Worm (Caenorhabditis elegans) whole organism, mixed stage, embryonic: ENCODE results near the gene T02G5.7.

Source experiments
- M03D4.4 ChIP-seq: sonication (generic microtip); optimal IDR thresholded peaks from 2 replicates; lab custom pipeline; 2017; ENCODE audit warnings: mild to moderate bottlenecking, missing genetic modification characterization, missing compliant biosample characterization
- bed-3 ChIP-seq: fragments of 200-800 bp; sonication (Bioruptor generic); optimal IDR thresholded peaks from 3 replicates; lab custom pipeline; 2018; ENCODE audit warnings: mild to moderate bottlenecking, missing genetic modification characterization, moderate library complexity, missing compliant biosample characterization
- blmp-1 ChIP-seq: fragments of 150-350 bp; optimal IDR thresholded peaks from 2 replicates; lab custom pipeline; 2014; ENCODE audit warnings: missing biosample characterization, missing genetic modification characterization
- ceh-83 ChIP-seq: fragments of 200-800 bp; sonication (Bioruptor generic); optimal IDR thresholded peaks from 2 replicates; lab custom pipeline; 2018; ENCODE audit warnings: mild to moderate bottlenecking, missing genetic modification characterization, missing compliant biosample characterization
- ces-1 ChIP-seq: fragments of 150-350 bp; optimal IDR thresholded peaks from 2 replicates; lab custom pipeline; 2014; ENCODE audit warnings: missing biosample characterization, missing genetic modification reagents, missing genetic modification characterization
- cnd-1 ChIP-seq: fragments of 200-800 bp; sonication (Bioruptor generic); optimal IDR thresholded peaks from 2 replicates; lab custom pipeline; 2018; ENCODE audit warnings: mild to moderate bottlenecking, missing genetic modification characterization, missing compliant biosample characterization
- drap-1 ChIP-seq: fragments of 200-800 bp; sonication (Bioruptor generic); optimal IDR thresholded peaks from 3 replicates; lab custom pipeline; 2018; ENCODE audit warnings: mild to moderate bottlenecking, missing genetic modification characterization, missing compliant biosample characterization
- elt-3 ChIP-seq: fragments of 150-350 bp; optimal IDR thresholded peaks from 2 replicates; lab custom pipeline; 2014; ENCODE audit warnings: missing biosample characterization, missing genetic modification characterization
- flh-1 ChIP-seq: fragments of 200-800 bp; sonication (Bioruptor generic); optimal IDR thresholded peaks from 2 replicates; lab custom pipeline; 2018; ENCODE audit warnings: mild to moderate bottlenecking, missing genetic modification characterization, moderate library complexity, missing compliant biosample characterization
- hlh-1 ChIP-seq: fragments of 150-350 bp; optimal IDR thresholded peaks from 2 replicates; lab custom pipeline; 2014; ENCODE audit warnings: missing biosample characterization, missing genetic modification reagents, missing genetic modification characterization
- lin-13 ChIP-seq: fragments of 150-350 bp; optimal IDR thresholded peaks from 2 replicates; lab custom pipeline; 2014; ENCODE audit warnings: missing biosample characterization, missing genetic modification characterization
- lin-32 ChIP-seq: fragments of 200-800 bp; sonication (Bioruptor generic); optimal IDR thresholded peaks from 2 replicates; lab custom pipeline; 2018; ENCODE audit warnings: mild to moderate bottlenecking, missing genetic modification characterization, missing compliant biosample characterization
- lsy-2 ChIP-seq: fragments of 150-350 bp; optimal IDR thresholded peaks from 2 replicates; lab custom pipeline; 2014; ENCODE audit warnings: missing biosample characterization, missing genetic modification characterization
- mls-2 ChIP-seq: sonication (generic microtip); optimal IDR thresholded peaks from 2 replicates; lab custom pipeline; 2016; ENCODE audit warnings: mild to moderate bottlenecking, missing genetic modification characterization, moderate library complexity, missing compliant biosample characterization
- nhr-12 ChIP-seq: fragments of 150-350 bp; optimal IDR thresholded peaks from 2 replicates; lab custom pipeline; 2014; ENCODE audit warnings: missing biosample characterization, missing genetic modification characterization
- nhr-2 ChIP-seq: fragments of 150-350 bp; optimal IDR thresholded peaks from 2 replicates; lab custom pipeline; 2014; ENCODE audit warnings: missing biosample characterization, missing genetic modification characterization
- nhr-28 ChIP-seq: fragments of 150-350 bp; optimal IDR thresholded peaks from 2 replicates; lab custom pipeline; 2014; ENCODE audit warnings: missing biosample characterization, missing genetic modification characterization
- nhr-76 ChIP-seq: sonication (generic microtip); optimal IDR thresholded peaks from 2 replicates; lab custom pipeline; 2017; ENCODE audit warnings: missing biosample characterization, missing genetic modification characterization
- pha-4 ChIP-seq: fragments of 150-350 bp; optimal IDR thresholded peaks from 2 replicates; lab custom pipeline; 2018; ENCODE audit warnings: missing biosample characterization, missing genetic modification reagents, missing genetic modification characterization
- sem-2 ChIP-seq: fragments of 200-800 bp; sonication (Bioruptor generic); optimal IDR thresholded peaks from 2 replicates; lab custom pipeline; 2018; ENCODE audit warnings: mild to moderate bottlenecking, missing genetic modification characterization, missing compliant biosample characterization
- snpc-4 ChIP-seq: fragments of 150-350 bp; optimal IDR thresholded peaks from 2 replicates; lab custom pipeline; 2014; ENCODE audit warnings: missing biosample characterization, missing genetic modification characterization
- tbx-8 ChIP-seq: fragments of 200-800 bp; sonication (Bioruptor generic); optimal IDR thresholded peaks from 2 replicates; lab custom pipeline; 2018; ENCODE audit warnings: mild to moderate bottlenecking, missing genetic modification characterization, moderate library complexity, missing compliant biosample characterization
- unc-120 ChIP-seq: sonication (generic microtip); optimal IDR thresholded peaks from 2 replicates; lab custom pipeline; 2017; ENCODE audit warnings: missing genetic modification characterization, missing compliant biosample characterization; ENCODE audit not compliant: poor library complexity, severe bottlenecking
- unc-39 ChIP-seq: fragments of 150-350 bp; optimal IDR thresholded peaks from 2 replicates; lab custom pipeline; 2014; ENCODE audit warnings: missing biosample characterization, missing genetic modification characterization
- unc-62 ChIP-seq: fragments of 150-350 bp; optimal IDR thresholded peaks from 2 replicates; lab custom pipeline; 2014; ENCODE audit warnings: missing biosample characterization, missing genetic modification reagents, missing genetic modification characterization
- zip-8 ChIP-seq: fragments of 150-350 bp; optimal IDR thresholded peaks from 2 replicates; lab custom pipeline; 2014; ENCODE audit warnings: missing biosample characterization, missing genetic modification characterization
- ztf-11 ChIP-seq: fragments of 150-350 bp; optimal IDR thresholded peaks from 2 replicates; lab custom pipeline; 2014; ENCODE audit warnings: missing biosample characterization, missing genetic modification characterization

T02G5.7 gene

DNA sequence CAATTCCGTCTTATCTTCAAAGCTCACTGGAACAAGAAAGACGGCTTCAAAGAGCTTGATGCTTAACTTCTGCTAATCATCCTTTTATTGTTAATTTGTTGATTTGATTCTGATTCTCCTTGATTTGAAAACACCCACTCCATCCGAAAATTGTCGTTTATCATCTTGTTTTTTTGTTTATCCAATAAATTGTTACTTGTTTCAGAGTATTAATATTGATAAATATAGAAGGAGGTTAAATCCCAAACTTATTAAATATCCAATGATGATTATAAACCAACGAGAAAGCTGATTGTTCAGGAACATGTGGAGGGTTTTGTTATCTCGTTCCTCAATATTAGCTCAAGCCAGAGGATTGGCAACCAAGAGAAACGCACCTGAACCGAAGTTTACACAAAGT, 37.4 kb downstream of the T02G5.7 start, which contains the start of gene F10E7.6:
Gene F10E7.6, plus strand, starts transcription at position 301 of the 400 bp plus-strand sequence.
- TF ChIP-seq unc-120 (tag; lab: Kevin White, UChicago) (no peak), flh-1 (GFP tag; lab: Kevin White, UChicago) (no peak), lin-32 (GFP tag; lab: Kevin White, UChicago) (no peak), pha-4 (tag; lab: Kevin White, UChicago) (no peak), mls-2 (tag; lab: Kevin White, UChicago) (no peak), zip-8 (no peak), bed-3 (GFP tag; lab: Kevin White, UChicago) (no peak), tbx-8 (GFP tag; lab: Kevin White, UChicago) (no peak), elt-3 (tag; lab: Kevin White, UChicago) (no peak), nhr-28 (tag; lab: Kevin White, UChicago) (no peak), ces-1 (no peak)

ce11 chrII:7115638-7116037, 40.2 kb downstream of the T02G5.7 start, which contains the start of gene cutl-5:
Gene cutl-5, minus strand, starts transcription at chrII:7115906.
- TF ChIP-seq nhr-12 (tag; lab: Kevin White, UChicago) (no peak), lin-13 (no peak), pha-4 (tag; lab: Kevin White, UChicago) (no peak), drap-1 (GFP tag; lab: Kevin White, UChicago) (no peak), unc-120 (tag; lab: Kevin White, UChicago) (no peak), nhr-76 (no peak), tbx-8 (GFP tag; lab: Kevin White, UChicago) (no peak), unc-62 (GFP tag; lab: Kevin White, UChicago) (no peak), lsy-2 (tag; lab: Kevin White, UChicago) (no peak), lin-32 (GFP tag; lab: Kevin White, UChicago) (no peak), ztf-11 (tag; lab: Kevin White, UChicago) (no peak)

- no peak for TF ChIP-seq sem-2 (GFP tag; lab: Kevin White, UChicago)
- peak; percentile 73 for TF ChIP-seq hlh-1
- TF ChIP-seq elt-3 (tag; lab: Kevin White, UChicago): no peak
- peak; percentile 54 for TF ChIP-seq unc-62 (GFP tag; lab: Kevin White, UChicago)
- TF ChIP-seq snpc-4: no peak
- no peak for TF ChIP-seq nhr-12 (tag; lab: Kevin White, UChicago)
- TF ChIP-seq unc-120 (tag; lab: Kevin White, UChicago): peak; percentile 14
- TF ChIP-seq cnd-1: no peak
- peak; percentile 46 for TF ChIP-seq nhr-2
These were observed 40.9 kb downstream of the T02G5.7 start, which contains the start of gene spon-1 for ce11 chrII:7116350-7116749. Gene spon-1, plus strand, starts transcription at chrII:7116557.

- TF ChIP-seq unc-39 (tag; lab: Kevin White, UChicago) (no peak), hlh-1 (no peak), M03D4.4 (tag; lab: Kevin White, UChicago) (no peak), zip-8 (no peak), pha-4 (tag; lab: Kevin White, UChicago) (no peak), bed-3 (GFP tag; lab: Kevin White, UChicago) (no peak), sem-2 (GFP tag; lab: Kevin White, UChicago) (no peak), ces-1 (no peak), unc-120 (tag; lab: Kevin White, UChicago) (no peak), blmp-1 (tag; lab: Kevin White, UChicago) (no peak), mls-2 (tag; lab: Kevin White, UChicago) (no peak), elt-3 (tag; lab: Kevin White, UChicago) (no peak)
These were observed 44.1 kb downstream of the T02G5.7 start for ce11 chrII:7119525-7119924.

DNA sequence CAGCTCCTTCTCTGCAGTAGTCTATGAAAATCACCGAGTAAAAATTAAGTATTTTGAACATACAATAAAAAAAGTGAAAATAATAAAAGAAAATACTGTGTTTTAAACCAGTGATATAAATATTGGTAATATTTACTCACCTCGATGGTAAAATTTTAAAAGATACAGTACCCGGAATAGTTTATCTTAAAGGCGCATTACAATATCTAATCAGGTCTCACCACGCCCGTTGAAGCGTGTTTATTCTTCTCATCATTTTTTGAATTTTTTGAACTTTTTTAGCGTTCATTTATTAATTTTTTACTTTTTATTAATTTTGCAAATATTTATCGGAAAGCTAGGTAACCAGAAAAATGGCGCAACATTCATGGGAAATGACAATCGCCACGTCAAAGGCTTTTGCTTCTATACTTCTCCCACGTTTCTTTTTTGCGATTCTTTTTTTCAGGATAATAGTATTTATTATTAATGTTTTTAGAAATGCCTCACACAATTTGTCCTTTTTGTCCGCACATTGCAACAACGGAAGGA, 46.4 kb downstream of the T02G5.7 start, which contains the start of gene F10E7.2:
Gene F10E7.2, plus strand, starts transcription at position 481 of the 531 bp plus-strand sequence.
- TF ChIP-seq nhr-12 (tag; lab: Kevin White, UChicago) (no peak), cnd-1 (no peak), mls-2 (tag; lab: Kevin White, UChicago) (no peak), lin-32 (GFP tag; lab: Kevin White, UChicago) (no peak), ceh-83 (GFP tag; lab: Kevin White, UChicago) (no peak), pha-4 (tag; lab: Kevin White, UChicago) (no peak), ces-1 (no peak), ztf-11 (tag; lab: Kevin White, UChicago) (no peak), M03D4.4 (tag; lab: Kevin White, UChicago) (no peak), hlh-1 (no peak)
